Fruit fly (Drosophila melanogaster) whole organism, pupa: ENCODE data around the gene CG3061.

Experiments
- CG8159 ChIP-seq: fragments of 200-800 bp; sonication (Bioruptor generic); optimal IDR thresholded peaks from 3 replicates; lab custom pipeline; 2018; ENCODE audit warnings: missing biosample characterization, mild to moderate bottlenecking, missing genetic modification characterization, moderate library complexity
- CG8301 ChIP-seq: fragments of 200-800 bp; sonication (Bioruptor generic); optimal IDR thresholded peaks from 2 replicates; lab custom pipeline; 2018; ENCODE audit warnings: missing biosample characterization, mild to moderate bottlenecking, missing genetic modification characterization
- EcR ChIP-seq: fragments of 200-800 bp; sonication (Bioruptor generic); optimal IDR thresholded peaks from 3 replicates; lab custom pipeline; 2019; ENCODE audit warnings: missing biosample characterization, missing genetic modification characterization, mild to moderate bottlenecking, moderate library complexity, missing genetic modification reagents
- Pif1B ChIP-seq: fragments of 200-800 bp; sonication (Bioruptor generic); optimal IDR thresholded peaks from 3 replicates; lab custom pipeline; 2016; ENCODE audit warnings: missing biosample characterization, missing genetic modification characterization
- Snoo ChIP-seq: fragments of 200-800 bp; sonication (Bioruptor generic); optimal IDR thresholded peaks from 3 replicates; lab custom pipeline; 2017; ENCODE audit warnings: missing biosample characterization, mild to moderate bottlenecking, missing genetic modification characterization, inconsistent platforms

dm6 chr3R:14006224-14006892 lies 25.8 kb upstream of the CG3061 start:
- peak; percentile 15 for TF ChIP-seq CG8301 (tag; lab: Kevin White, UChicago)
- peak; percentile 77 for TF ChIP-seq CG8159 (tag; lab: Kevin White, UChicago)
- TF ChIP-seq EcR (GFP tag; lab: Kevin White, UChicago), result peak; percentile 11
- TF ChIP-seq Pif1B, result peak; percentile 83
- TF ChIP-seq Snoo (tag; lab: Kevin White, UChicago), result peak; percentile 74
